Fruit fly (Drosophila melanogaster) Kc167 (cell line): ENCODE results near the gene CG1635.

Source experiments
- psq ChIP-seq: fragments of >200 bp; optimal IDR thresholded peaks from 2 replicates; lab custom pipeline; 2017; ENCODE audit warnings: missing external identifiers
- ttk ChIP-seq: sonication (Bioruptor generic); optimal IDR thresholded peaks from 2 replicates; lab custom pipeline; 2017; ENCODE audit warnings: missing external identifiers

- TF ChIP-seq ttk (lab: Kevin White, UChicago) (no peak), psq (lab: Kevin White, UChicago) (no peak)
Observed at dm6 chr3R:31605117-31605432, 16.6 kb downstream of the CG1635 start.
